Worm (Caenorhabditis elegans) whole organism, late embryonic: ENCODE measurements around the gene tofu-7.

Experiments
- C08G9.2 ChIP-seq: sonication (generic microtip); optimal IDR thresholded peaks from 2 replicates; lab custom pipeline; 2016; ENCODE audit warnings: mild to moderate bottlenecking, missing genetic modification characterization, moderate library complexity, missing compliant biosample characterization
- C38D4.7 ChIP-seq: fragments of 200-800 bp; sonication (Bioruptor generic); optimal IDR thresholded peaks from 2 replicates; lab custom pipeline; 2018; ENCODE audit warnings: mild to moderate bottlenecking, missing genetic modification characterization, moderate library complexity, missing compliant biosample characterization
- K02D7.2 ChIP-seq: sonication (generic microtip); optimal IDR thresholded peaks from 2 replicates; lab custom pipeline; 2017; ENCODE audit warnings: mild to moderate bottlenecking, missing genetic modification characterization, missing compliant biosample characterization
- T23F11.4 ChIP-seq: fragments of 200-800 bp; sonication (Bioruptor generic); optimal IDR thresholded peaks from 2 replicates; lab custom pipeline; 2018; ENCODE audit warnings: mild to moderate bottlenecking, missing genetic modification characterization, missing compliant biosample characterization
- Y22D7AL.16 ChIP-seq: sonication (generic microtip); optimal IDR thresholded peaks from 2 replicates; lab custom pipeline; 2016; ENCODE audit warnings: missing genetic modification characterization, missing compliant biosample characterization
- ama-1 ChIP-seq: fragments of 150-350 bp; optimal IDR thresholded peaks from 2 replicates; lab custom pipeline; 2014
- ceh-19 ChIP-seq: fragments of 200-800 bp; sonication (Bioruptor generic); optimal IDR thresholded peaks from 2 replicates; lab custom pipeline; 2018; ENCODE audit warnings: mild to moderate bottlenecking, missing genetic modification characterization, missing compliant biosample characterization
- ceh-22 ChIP-seq: sonication (generic microtip); optimal IDR thresholded peaks from 2 replicates; lab custom pipeline; 2017; ENCODE audit warnings: missing biosample characterization, missing genetic modification characterization
- ceh-24 ChIP-seq: sonication (generic microtip); optimal IDR thresholded peaks from 2 replicates; lab custom pipeline; 2016; ENCODE audit warnings: mild to moderate bottlenecking, missing genetic modification characterization, missing compliant biosample characterization
- ceh-34 ChIP-seq: sonication (generic microtip); optimal IDR thresholded peaks from 2 replicates; lab custom pipeline; 2016; ENCODE audit warnings: mild to moderate bottlenecking, missing genetic modification characterization, missing compliant biosample characterization
- ceh-45 ChIP-seq: fragments of 200-800 bp; sonication (Bioruptor generic); IDR thresholded peaks from 2 replicates; pipeline ENCODE4 v1.3.6; 2022; ENCODE audit warnings: missing genetic modification reagents, missing genetic modification characterization, missing compliant biosample characterization
- ceh-48 ChIP-seq: sonication (generic microtip); optimal IDR thresholded peaks from 2 replicates; lab custom pipeline; 2016; ENCODE audit warnings: missing genetic modification characterization, inconsistent platforms, missing compliant biosample characterization
- ceh-6 ChIP-seq: fragments of 200-800 bp; sonication (Bioruptor generic); optimal IDR thresholded peaks from 2 replicates; lab custom pipeline; 2018; ENCODE audit warnings: mild to moderate bottlenecking, missing genetic modification characterization, missing compliant biosample characterization
- dmd-4 ChIP-seq: sonication (generic microtip); optimal IDR thresholded peaks from 2 replicates; lab custom pipeline; 2016; ENCODE audit warnings: borderline replicate concordance, missing genetic modification characterization, missing compliant biosample characterization
- elt-2 ChIP-seq: sonication (generic microtip); optimal IDR thresholded peaks from 2 replicates; lab custom pipeline; 2016; ENCODE audit warnings: missing genetic modification reagents, missing genetic modification characterization, missing compliant biosample characterization
- fkh-10 ChIP-seq: fragments of 150-350 bp; optimal IDR thresholded peaks from 2 replicates; lab custom pipeline; 2014; ENCODE audit warnings: missing biosample characterization, missing genetic modification reagents, missing genetic modification characterization
- fkh-6 ChIP-seq: sonication (generic microtip); optimal IDR thresholded peaks from 2 replicates; lab custom pipeline; 2016; ENCODE audit warnings: missing genetic modification characterization, missing compliant biosample characterization
- gmeb-2 ChIP-seq: sonication (generic microtip); optimal IDR thresholded peaks from 2 replicates; lab custom pipeline; 2016; ENCODE audit warnings: missing genetic modification characterization, inconsistent platforms, missing compliant biosample characterization
- hlh-15 ChIP-seq: sonication (generic microtip); optimal IDR thresholded peaks from 2 replicates; lab custom pipeline; 2016; ENCODE audit warnings: missing genetic modification characterization, missing compliant biosample characterization
- hlh-30 ChIP-seq: sonication (generic microtip); optimal IDR thresholded peaks from 2 replicates; lab custom pipeline; 2017; ENCODE audit warnings: antibody characterized with exemption, missing genetic modification characterization, missing compliant biosample characterization; ENCODE audit not compliant: insufficient read depth
- hlh-8 ChIP-seq: sonication (generic microtip); optimal IDR thresholded peaks from 2 replicates; lab custom pipeline; 2016; ENCODE audit warnings: missing genotype, missing genetic modification characterization, missing compliant biosample characterization
- lim-6 ChIP-seq: sonication (generic microtip); optimal IDR thresholded peaks from 2 replicates; lab custom pipeline; 2016; ENCODE audit warnings: missing genetic modification characterization, missing compliant biosample characterization
- lin-11 ChIP-seq: fragments of 200-800 bp; sonication (Bioruptor generic); optimal IDR thresholded peaks from 2 replicates; lab custom pipeline; 2018; ENCODE audit warnings: mild to moderate bottlenecking, missing genetic modification characterization, missing compliant biosample characterization
- madf-2 ChIP-seq: sonication (generic microtip); optimal IDR thresholded peaks from 2 replicates; lab custom pipeline; 2017; ENCODE audit warnings: missing genetic modification characterization, missing compliant biosample characterization
- mec-3 ChIP-seq: sonication (generic microtip); optimal IDR thresholded peaks from 2 replicates; lab custom pipeline; 2016; ENCODE audit warnings: borderline replicate concordance, missing genetic modification characterization, missing compliant biosample characterization
- pat-9 ChIP-seq: fragments of 200-800 bp; sonication (Bioruptor generic); optimal IDR thresholded peaks from 2 replicates; lab custom pipeline; 2018; ENCODE audit warnings: mild to moderate bottlenecking, missing genetic modification characterization, moderate library complexity, missing compliant biosample characterization
- pha-2 ChIP-seq: sonication (generic microtip); optimal IDR thresholded peaks from 2 replicates; lab custom pipeline; 2017; ENCODE audit warnings: mild to moderate bottlenecking, missing genetic modification characterization, missing compliant biosample characterization
- pqm-1 ChIP-seq: sonication (generic microtip); optimal IDR thresholded peaks from 2 replicates; lab custom pipeline; 2016; ENCODE audit warnings: missing genetic modification characterization, missing compliant biosample characterization
- pros-1 ChIP-seq: fragments of 150-350 bp; optimal IDR thresholded peaks from 2 replicates; lab custom pipeline; 2014; ENCODE audit warnings: missing biosample characterization, missing genetic modification reagents, missing genetic modification characterization
- rnt-1 ChIP-seq: sonication (generic microtip); optimal IDR thresholded peaks from 2 replicates; lab custom pipeline; 2016; ENCODE audit warnings: missing genetic modification characterization, missing compliant biosample characterization
- sox-2 ChIP-seq: fragments of 200-800 bp; sonication (Bioruptor generic); IDR thresholded peaks from 2 replicates; pipeline ENCODE4 v1.3.6; 2022; ENCODE audit warnings: missing genetic modification reagents, missing genetic modification characterization, missing compliant biosample characterization
- unc-42 ChIP-seq: sonication (generic microtip); optimal IDR thresholded peaks from 2 replicates; lab custom pipeline; 2016; ENCODE audit warnings: missing genotype, missing genetic modification characterization, missing compliant biosample characterization
- unc-86 ChIP-seq: sonication (generic microtip); optimal IDR thresholded peaks from 2 replicates; lab custom pipeline; 2016; ENCODE audit warnings: missing genetic modification characterization, missing compliant biosample characterization

Gene tofu-7

ce11 chrIII:7056241-7056640 is 28.6 kb downstream of the tofu-7 start, which contains the start of gene R01H2.2:
Gene R01H2.2 (plus strand): TSS chrIII:7056541.
- TF ChIP-seq ceh-48 (no peak), fkh-6 (tag; lab: Kevin White, UChicago) (no peak), ceh-22 (tag; lab: Kevin White, UChicago) (no peak), K02D7.2 (no peak), mec-3 (no peak), ceh-19 (GFP tag; lab: Kevin White, UChicago) (no peak), pha-2 (tag; lab: Kevin White, UChicago) (no peak), pqm-1 (tag; lab: Kevin White, UChicago) (no peak), C38D4.7 (GFP tag; lab: Kevin White, UChicago) (no peak), fkh-10 (GFP tag; lab: Kevin White, UChicago) (no peak), madf-2 (tag; lab: Kevin White, UChicago) (no peak), pat-9 (tag; lab: Kevin White, UChicago) (no peak), Y22D7AL.16 (tag; lab: Kevin White, UChicago) (no peak), lin-11 (no peak), lim-6 (no peak), rnt-1 (tag; lab: Kevin White, UChicago) (no peak), hlh-15 (tag; lab: Kevin White, UChicago) (no peak), C08G9.2 (tag; lab: Kevin White, UChicago) (no peak), elt-2 (tag; lab: Kevin White, UChicago) (no peak), pros-1 (tag; lab: Kevin White, UChicago) (no peak)
- TF ChIP-seq, all 69 proteins: peak for 0

ce11 chrIII:7045643-7046042 is 39.2 kb downstream of the tofu-7 start, which contains the start of gene R01H2.7:
Gene R01H2.7 (minus strand): TSS chrIII:7045743.
- TF ChIP-seq ceh-22 (tag; lab: Kevin White, UChicago) (no peak), hlh-30 (tag; lab: Kevin White, UChicago) (no peak), T23F11.4 (GFP tag; lab: Kevin White, UChicago) (no peak), dmd-4 (tag; lab: Kevin White, UChicago) (no peak)

- no peak for TF ChIP-seq ceh-48
- TF ChIP-seq K02D7.2: no peak
- TF ChIP-seq ceh-6 (GFP tag; lab: Kevin White, UChicago): no peak
- TF ChIP-seq hlh-8 (tag; lab: Kevin White, UChicago): no peak
- no peak for TF ChIP-seq unc-42 (tag; lab: Kevin White, UChicago)
- TF ChIP-seq unc-86: no peak
- TF ChIP-seq ceh-34: no peak
- TF ChIP-seq gmeb-2 (tag; lab: Kevin White, UChicago): no peak
- TF ChIP-seq ceh-24: no peak
- no peak for TF ChIP-seq C08G9.2 (tag; lab: Kevin White, UChicago)
- no peak for TF ChIP-seq fkh-10 (GFP tag; lab: Kevin White, UChicago)
- no peak for TF ChIP-seq madf-2 (tag; lab: Kevin White, UChicago)
- no peak for TF ChIP-seq ceh-45 (GFP tag; lab: Robert Waterston, UW)
- no peak for TF ChIP-seq ceh-22 (tag; lab: Kevin White, UChicago)
- no peak for TF ChIP-seq ama-1 (lab: Kevin White, UChicago)
- no peak for TF ChIP-seq pros-1 (tag; lab: Kevin White, UChicago)
- TF ChIP-seq sox-2 (GFP tag; lab: Robert Waterston, UW): no peak
- TF ChIP-seq, all 69 proteins: peak for 0
Observed at ce11 chrIII:7034252-7035223, 50.3 kb downstream of the tofu-7 start.
